Fruit fly (Drosophila melanogaster): ENCODE data around the gene CG42763.

Gene CG42763

dm6 chr2L:8161994-8162306 is 17.0 kb upstream of the CG42763 start:
- no peak for TF ChIP-seq sv (GFP tag; optimal IDR thresholded peaks at IDR 0.05)
- no peak for TF ChIP-seq N (GFP tag; optimal IDR thresholded peaks at IDR 0.05)
- TF ChIP-seq rgr (GFP tag; optimal IDR thresholded peaks at IDR 0.05) = no peak
- no peak for TF ChIP-seq Dfd (GFP tag; optimal IDR thresholded peaks at IDR 0.05)
- TF ChIP-seq fru (GFP tag; optimal IDR thresholded peaks at IDR 0.05) = no peak
- no peak for TF ChIP-seq Abd-B (GFP tag; optimal IDR thresholded peaks at IDR 0.05)
- TF ChIP-seq br (GFP tag; optimal IDR thresholded peaks at IDR 0.05) = no peak

dm6 chr2L:8159498-8159897 is 14.6 kb upstream of the CG42763 start, which contains the start of the genes PAPLA1 and Rbsn-5:
TSS of gene PAPLA1 (minus strand) at chr2L:8159638.
TSS of gene Rbsn-5 (plus strand) at chr2L:8159832.
- peak; percentile 97 for TF ChIP-seq tai (GFP tag; optimal IDR thresholded peaks at IDR 0.05)
- TF ChIP-seq Hr83 (GFP tag; optimal IDR thresholded peaks at IDR 0.05; ENCODE audit: poor library complexity, severe bottlenecking) = peak; percentile 93
- TF ChIP-seq CG32264 (GFP tag; optimal IDR thresholded peaks at IDR 0.05) = peak; percentile 84
- TF ChIP-seq N (GFP tag; optimal IDR thresholded peaks at IDR 0.05) = no peak
- TF ChIP-seq Rel (GFP tag; optimal IDR thresholded peaks at IDR 0.05) = no peak
- peak; percentile 81 for TF ChIP-seq Rel (tag; optimal IDR thresholded peaks at IDR 0.05)
- peak; percentile 94 for TF ChIP-seq CG9705 (GFP tag; optimal IDR thresholded peaks at IDR 0.05)
- TF ChIP-seq Myc (optimal IDR thresholded peaks at IDR 0.05) = peak; percentile 71
- TF ChIP-seq ey (GFP tag; optimal IDR thresholded peaks at IDR 0.05) = peak; percentile 95
- TF ChIP-seq sage (GFP tag; optimal IDR thresholded peaks at IDR 0.05) = no peak
- TF ChIP-seq Dif (GFP tag; optimal IDR thresholded peaks at IDR 0.05; ENCODE audit: partially characterized antibody) = no peak
- TF ChIP-seq rgr (GFP tag; optimal IDR thresholded peaks at IDR 0.05) = peak; percentile 96
- TF ChIP-seq Jra (GFP tag; optimal IDR thresholded peaks at IDR 0.05) = peak; percentile 96
- no peak for TF ChIP-seq Dfd (GFP tag; optimal IDR thresholded peaks at IDR 0.05)
- peak; percentile 96 for TF ChIP-seq br (GFP tag; optimal IDR thresholded peaks at IDR 0.05)
- TF ChIP-seq Hr78 (GFP tag; optimal IDR thresholded peaks at IDR 0.05) = no peak
- peak; percentile 51 to 97 for TF ChIP-seq foxo (GFP tag; optimal IDR thresholded peaks at IDR 0.05)
- TF ChIP-seq Sp1 (GFP tag; optimal IDR thresholded peaks at IDR 0.05) = peak; percentile 93
- TF ChIP-seq HLH106 (tag; optimal IDR thresholded peaks at IDR 0.05) = peak; percentile 96
- no peak for TF ChIP-seq jim (GFP tag; optimal IDR thresholded peaks at IDR 0.05)
- peak; percentile 93 for TF ChIP-seq brk (GFP tag; optimal IDR thresholded peaks at IDR 0.05)
- peak; percentile 97 for TF ChIP-seq Hnf4 (GFP tag; optimal IDR thresholded peaks at IDR 0.05)
- TF ChIP-seq CrebA (GFP tag; optimal IDR thresholded peaks at IDR 0.05; ENCODE audit: borderline replicate concordance) = no peak
- peak; percentile 83 for TF ChIP-seq GATAd (GFP tag; optimal IDR thresholded peaks at IDR 0.05)
- TF ChIP-seq woc (GFP tag; optimal IDR thresholded peaks at IDR 0.05) = peak; percentile 95
- peak; percentile 91 for TF ChIP-seq dsf (GFP tag; optimal IDR thresholded peaks at IDR 0.05; ENCODE audit: borderline replicate concordance)
- no peak for TF ChIP-seq lola (GFP tag; optimal IDR thresholded peaks at IDR 0.05)
- TF ChIP-seq usp (GFP tag; optimal IDR thresholded peaks at IDR 0.05) = no peak
- peak; percentile 93 for TF ChIP-seq OdsH (GFP tag; optimal IDR thresholded peaks at IDR 0.05)
- TF ChIP-seq fru (GFP tag; optimal IDR thresholded peaks at IDR 0.05) = peak; percentile 95
- TF ChIP-seq dmrt93B (GFP tag; optimal IDR thresholded peaks at IDR 0.05) = peak; percentile 84
- peak; percentile 52 for TF ChIP-seq Mio (GFP tag; optimal IDR thresholded peaks at IDR 0.05)
- TF ChIP-seq h (GFP tag; optimal IDR thresholded peaks at IDR 0.05) = peak; percentile 97
- peak; percentile 86 for TF ChIP-seq psq (GFP tag; optimal IDR thresholded peaks at IDR 0.05)
- peak; percentile 92 for TF ChIP-seq sv (GFP tag; optimal IDR thresholded peaks at IDR 0.05)

dm6 chr2L:8157166-8157565 is 12.3 kb upstream of the CG42763 start:
- no peak for TF ChIP-seq GATAd (GFP tag; optimal IDR thresholded peaks at IDR 0.05)
- TF ChIP-seq Vsx2 (GFP tag; optimal IDR thresholded peaks at IDR 0.05; ENCODE audit: partially characterized antibody) = no peak
- TF ChIP-seq Rel (GFP tag; optimal IDR thresholded peaks at IDR 0.05) = no peak
- peak; percentile 4 for TF ChIP-seq Rel (tag; optimal IDR thresholded peaks at IDR 0.05)

dm6 chr2L:8156682-8157081 is 11.8 kb upstream of the CG42763 start:
- TF ChIP-seq foxo (GFP tag; optimal IDR thresholded peaks at IDR 0.05) (peak; percentile 7 to 78), Hr78 (GFP tag; optimal IDR thresholded peaks at IDR 0.05) (no peak), fru (GFP tag; optimal IDR thresholded peaks at IDR 0.05) (peak; percentile 61), woc (GFP tag; optimal IDR thresholded peaks at IDR 0.05) (peak; percentile 40), dl (GFP tag; optimal IDR thresholded peaks at IDR 0.05; ENCODE audit: insufficient read depth in 1 of 2, partially characterized antibody in 2 of 2) (no peak), Mio (GFP tag; optimal IDR thresholded peaks at IDR 0.05) (no peak), OdsH (GFP tag; optimal IDR thresholded peaks at IDR 0.05) (peak; percentile 38), sv (GFP tag; optimal IDR thresholded peaks at IDR 0.05) (peak; percentile 66), tai (GFP tag; optimal IDR thresholded peaks at IDR 0.05) (peak; percentile 68), Rel (GFP tag; optimal IDR thresholded peaks at IDR 0.05) (no peak), Rel (tag; optimal IDR thresholded peaks at IDR 0.05) (peak; percentile 83), Jra (GFP tag; optimal IDR thresholded peaks at IDR 0.05) (peak; percentile 35), jim (GFP tag; optimal IDR thresholded peaks at IDR 0.05) (no peak), Sp1 (GFP tag; optimal IDR thresholded peaks at IDR 0.05) (peak; percentile 52), ey (GFP tag; optimal IDR thresholded peaks at IDR 0.05) (peak; percentile 71), rgr (GFP tag; optimal IDR thresholded peaks at IDR 0.05) (peak; percentile 78), Dif (GFP tag; optimal IDR thresholded peaks at IDR 0.05; ENCODE audit: partially characterized antibody) (no peak), GATAd (GFP tag; optimal IDR thresholded peaks at IDR 0.05) (peak; percentile 20), psq (GFP tag; optimal IDR thresholded peaks at IDR 0.05) (peak; percentile 47), Abd-B (GFP tag; optimal IDR thresholded peaks at IDR 0.05) (no peak), usp (GFP tag; optimal IDR thresholded peaks at IDR 0.05) (no peak), Hnf4 (GFP tag; optimal IDR thresholded peaks at IDR 0.05) (peak; percentile 79), N (GFP tag; optimal IDR thresholded peaks at IDR 0.05) (no peak), br (GFP tag; optimal IDR thresholded peaks at IDR 0.05) (peak; percentile 76), h (GFP tag; optimal IDR thresholded peaks at IDR 0.05) (peak; percentile 82), HLH106 (tag; optimal IDR thresholded peaks at IDR 0.05) (peak; percentile 74), CG9705 (GFP tag; optimal IDR thresholded peaks at IDR 0.05) (peak; percentile 41), lola (GFP tag; optimal IDR thresholded peaks at IDR 0.05) (no peak), brk (GFP tag; optimal IDR thresholded peaks at IDR 0.05) (peak; percentile 57), Myc (optimal IDR thresholded peaks at IDR 0.05) (no peak), CrebA (GFP tag; optimal IDR thresholded peaks at IDR 0.05; ENCODE audit: borderline replicate concordance) (no peak)

Measured in whole organism, wandering third instar larva.